Worm (Caenorhabditis elegans) whole organism, L4/young adult: ENCODE results near the gene mrpl-12.

Source experiments
- W03F9.2 ChIP-seq: fragments of 150-350 bp; optimal IDR thresholded peaks from 2 replicates; lab custom pipeline; 2014; ENCODE audit warnings: missing biosample characterization, missing genetic modification characterization
- dao-5 ChIP-seq: sonication (generic microtip); optimal IDR thresholded peaks from 2 replicates; lab custom pipeline; 2016; ENCODE audit warnings: missing genotype, missing genetic modification characterization, moderate library complexity, missing compliant biosample characterization
- him-1 ChIP-seq: sonication (generic microtip); optimal IDR thresholded peaks from 2 replicates; lab custom pipeline; 2016; ENCODE audit warnings: missing genotype, missing genetic modification reagents, missing genetic modification characterization, missing compliant biosample characterization

DNA sequence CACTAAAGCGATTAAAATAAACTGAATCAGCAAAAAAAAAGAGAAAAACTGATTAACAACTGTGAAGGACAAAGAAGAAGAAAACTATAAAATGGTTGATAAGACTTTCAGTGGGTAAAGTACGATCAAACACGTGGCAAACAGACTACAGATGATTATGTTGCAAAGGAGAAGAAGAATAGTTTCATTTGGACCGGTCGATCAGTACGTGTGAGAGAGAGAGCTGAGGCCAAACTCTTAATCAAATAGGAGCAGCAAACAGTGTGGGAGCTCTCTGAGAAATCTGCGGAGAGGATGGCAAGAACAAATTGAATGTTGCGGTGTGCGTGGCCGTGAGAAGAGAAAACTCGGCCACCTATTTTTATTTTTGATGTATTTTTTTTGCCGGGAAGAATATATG lies 11.5 kb downstream of the mrpl-12 start:
- TF ChIP-seq W03F9.2: no peak
- TF ChIP-seq him-1 (tag; lab: Kevin White, UChicago): no peak
- TF ChIP-seq dao-5 (tag; lab: Kevin White, UChicago): no peak
